Fruit fly (Drosophila melanogaster): Measurements from ENCODE around the gene CG6296.

- no peak for TF ChIP-seq CG8478 (optimal IDR thresholded peaks at IDR 0.05)
- TF ChIP-seq EcR (GFP tag; optimal IDR thresholded peaks at IDR 0.05): no peak
Measured at dm6 chr3R:27048561-27049270, 43.4 kb upstream of the CG6296 start, which contains the start of gene TwdlT.

Data from whole organism.